Fruit fly (Drosophila melanogaster) whole organism, adult: Measurements from ENCODE around the gene CG31068.

Experiments used
- CG7045 ChIP-seq: fragments of 200-800 bp; sonication (Bioruptor generic); optimal IDR thresholded peaks from 2 replicates; lab custom pipeline; 2017; ENCODE audit warnings: missing biosample characterization, mild to moderate bottlenecking, missing genetic modification characterization
- Crg-1 ChIP-seq: fragments of 200-800 bp; sonication (Bioruptor generic); optimal IDR thresholded peaks from 2 replicates; lab custom pipeline; 2016; ENCODE audit warnings: missing biosample characterization, missing genetic modification characterization
- Hr96 ChIP-seq: fragments of 200-800 bp; sonication (Bioruptor generic); optimal IDR thresholded peaks from 2 replicates; lab custom pipeline; 2016; ENCODE audit warnings: missing biosample characterization, missing genetic modification characterization
- cnc ChIP-seq, 2 experiments: fragments of >200 bp; optimal IDR thresholded peaks; 2 replicates each; lab custom pipeline; 2017
- toe ChIP-seq: fragments of 200-800 bp; sonication (Bioruptor generic); optimal IDR thresholded peaks from 2 replicates; lab custom pipeline; 2016; ENCODE audit warnings: missing biosample characterization, missing genetic modification characterization

DNA sequence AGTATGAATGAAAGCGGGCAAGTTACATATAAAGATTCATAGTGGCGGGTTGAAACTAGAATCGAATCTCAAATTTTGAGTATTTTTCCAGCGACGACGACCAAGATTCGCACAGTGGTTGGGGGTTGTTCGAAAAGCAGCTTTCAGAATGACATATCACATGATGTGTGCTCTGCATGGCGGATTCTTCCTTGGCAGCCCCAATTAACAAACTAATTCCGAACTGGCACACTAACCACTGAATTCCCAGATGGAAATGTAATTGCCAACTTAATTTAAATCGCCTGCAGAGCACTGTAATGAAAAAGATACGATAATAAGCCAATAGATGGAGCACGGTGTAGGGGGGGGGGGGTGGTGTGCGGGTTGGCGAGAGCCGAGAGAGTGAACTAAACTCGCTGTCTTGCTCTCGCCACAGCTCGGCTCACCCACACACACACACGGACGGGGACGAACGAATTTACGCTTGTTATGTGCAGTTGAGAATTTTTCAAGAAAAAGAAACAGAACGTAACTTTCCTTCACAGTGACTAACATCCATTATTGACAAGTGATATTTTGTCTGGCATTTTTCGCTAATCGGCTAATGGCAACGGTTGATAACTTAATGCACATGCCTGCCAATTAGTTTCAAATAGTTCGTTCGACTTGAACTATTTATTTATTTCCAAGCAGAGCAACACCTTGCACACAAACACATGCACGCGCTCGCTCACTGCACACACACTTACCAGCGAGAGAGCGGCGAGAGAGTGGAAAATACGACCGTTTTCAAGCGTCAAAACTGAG is 47.7 kb downstream of the CG31068 start:
- TF ChIP-seq CG7045 (peak; percentile 81), Hr96 (GFP tag; lab: Kevin White, UChicago) (peak; percentile 87), toe (peak; percentile 58), Crg-1 (GFP tag; lab: Kevin White, UChicago) (peak; percentile 81), cnc (optimal IDR thresholded peaks at IDR 0.05; lab: Kevin White, UChicago) (no peak)
